Worm (Caenorhabditis elegans) whole organism, mixed stage, embryonic: ENCODE data around the gene chtb-3.

Experiments used
- M03D4.4 ChIP-seq: sonication (generic microtip); optimal IDR thresholded peaks from 2 replicates; lab custom pipeline; 2017; ENCODE audit warnings: mild to moderate bottlenecking, missing genetic modification characterization, missing compliant biosample characterization
- bed-3 ChIP-seq: fragments of 200-800 bp; sonication (Bioruptor generic); optimal IDR thresholded peaks from 3 replicates; lab custom pipeline; 2018; ENCODE audit warnings: mild to moderate bottlenecking, missing genetic modification characterization, moderate library complexity, missing compliant biosample characterization
- blmp-1 ChIP-seq: fragments of 150-350 bp; optimal IDR thresholded peaks from 2 replicates; lab custom pipeline; 2014; ENCODE audit warnings: missing biosample characterization, missing genetic modification characterization
- ceh-39 ChIP-seq: fragments of 150-350 bp; optimal IDR thresholded peaks from 2 replicates; lab custom pipeline; 2014; ENCODE audit warnings: missing biosample characterization, missing genetic modification characterization
- ceh-43 ChIP-seq: fragments of 200-800 bp; sonication (Bioruptor generic); optimal IDR thresholded peaks from 2 replicates; lab custom pipeline; 2018; ENCODE audit warnings: mild to moderate bottlenecking, missing genetic modification characterization, moderate library complexity, missing compliant biosample characterization
- ceh-83 ChIP-seq: fragments of 200-800 bp; sonication (Bioruptor generic); optimal IDR thresholded peaks from 2 replicates; lab custom pipeline; 2018; ENCODE audit warnings: mild to moderate bottlenecking, missing genetic modification characterization, missing compliant biosample characterization
- ces-1 ChIP-seq: fragments of 150-350 bp; optimal IDR thresholded peaks from 2 replicates; lab custom pipeline; 2014; ENCODE audit warnings: missing biosample characterization, missing genetic modification reagents, missing genetic modification characterization
- cnd-1 ChIP-seq: fragments of 200-800 bp; sonication (Bioruptor generic); optimal IDR thresholded peaks from 2 replicates; lab custom pipeline; 2018; ENCODE audit warnings: mild to moderate bottlenecking, missing genetic modification characterization, missing compliant biosample characterization
- drap-1 ChIP-seq: fragments of 200-800 bp; sonication (Bioruptor generic); optimal IDR thresholded peaks from 3 replicates; lab custom pipeline; 2018; ENCODE audit warnings: mild to moderate bottlenecking, missing genetic modification characterization, missing compliant biosample characterization
- elt-1 ChIP-seq: sonication (generic microtip); optimal IDR thresholded peaks from 2 replicates; lab custom pipeline; 2017; ENCODE audit warnings: missing genetic modification characterization, mild to moderate bottlenecking, missing compliant biosample characterization, antibody characterized with exemption, moderate library complexity, borderline replicate concordance; ENCODE audit not compliant: insufficient read depth
- elt-3 ChIP-seq: fragments of 150-350 bp; optimal IDR thresholded peaks from 2 replicates; lab custom pipeline; 2014; ENCODE audit warnings: missing biosample characterization, missing genetic modification characterization
- flh-1 ChIP-seq: fragments of 200-800 bp; sonication (Bioruptor generic); optimal IDR thresholded peaks from 2 replicates; lab custom pipeline; 2018; ENCODE audit warnings: mild to moderate bottlenecking, missing genetic modification characterization, moderate library complexity, missing compliant biosample characterization
- ham-2 ChIP-seq: fragments of 200-800 bp; sonication (Bioruptor generic); optimal IDR thresholded peaks from 2 replicates; lab custom pipeline; 2018; ENCODE audit warnings: mild to moderate bottlenecking, missing genetic modification characterization, missing compliant biosample characterization
- hlh-1 ChIP-seq: fragments of 150-350 bp; optimal IDR thresholded peaks from 2 replicates; lab custom pipeline; 2014; ENCODE audit warnings: missing biosample characterization, missing genetic modification reagents, missing genetic modification characterization
- lin-13 ChIP-seq: fragments of 150-350 bp; optimal IDR thresholded peaks from 2 replicates; lab custom pipeline; 2014; ENCODE audit warnings: missing biosample characterization, missing genetic modification characterization
- lin-32 ChIP-seq: fragments of 200-800 bp; sonication (Bioruptor generic); optimal IDR thresholded peaks from 2 replicates; lab custom pipeline; 2018; ENCODE audit warnings: mild to moderate bottlenecking, missing genetic modification characterization, missing compliant biosample characterization
- lsy-2 ChIP-seq: fragments of 150-350 bp; optimal IDR thresholded peaks from 2 replicates; lab custom pipeline; 2014; ENCODE audit warnings: missing biosample characterization, missing genetic modification characterization
- mab-5 ChIP-seq: fragments of 150-350 bp; optimal IDR thresholded peaks from 2 replicates; lab custom pipeline; 2014; ENCODE audit warnings: missing biosample characterization, missing genetic modification characterization
- mep-1 ChIP-seq: fragments of 150-350 bp; optimal IDR thresholded peaks from 2 replicates; lab custom pipeline; 2017; ENCODE audit warnings: missing biosample characterization, missing genetic modification reagents, missing genetic modification characterization, inconsistent platforms
- mls-2 ChIP-seq: sonication (generic microtip); optimal IDR thresholded peaks from 2 replicates; lab custom pipeline; 2016; ENCODE audit warnings: mild to moderate bottlenecking, missing genetic modification characterization, moderate library complexity, missing compliant biosample characterization
- nhr-12 ChIP-seq: fragments of 150-350 bp; optimal IDR thresholded peaks from 2 replicates; lab custom pipeline; 2014; ENCODE audit warnings: missing biosample characterization, missing genetic modification characterization
- nhr-2 ChIP-seq: fragments of 150-350 bp; optimal IDR thresholded peaks from 2 replicates; lab custom pipeline; 2014; ENCODE audit warnings: missing biosample characterization, missing genetic modification characterization
- nhr-237 ChIP-seq: fragments of 150-350 bp; optimal IDR thresholded peaks from 2 replicates; lab custom pipeline; 2014; ENCODE audit warnings: missing biosample characterization, missing genetic modification characterization
- nhr-28 ChIP-seq: fragments of 150-350 bp; optimal IDR thresholded peaks from 2 replicates; lab custom pipeline; 2014; ENCODE audit warnings: missing biosample characterization, missing genetic modification characterization
- nhr-76 ChIP-seq: sonication (generic microtip); optimal IDR thresholded peaks from 2 replicates; lab custom pipeline; 2017; ENCODE audit warnings: missing biosample characterization, missing genetic modification characterization
- pha-4 ChIP-seq: fragments of 150-350 bp; optimal IDR thresholded peaks from 2 replicates; lab custom pipeline; 2018; ENCODE audit warnings: missing biosample characterization, missing genetic modification reagents, missing genetic modification characterization
- sem-2 ChIP-seq: fragments of 200-800 bp; sonication (Bioruptor generic); optimal IDR thresholded peaks from 2 replicates; lab custom pipeline; 2018; ENCODE audit warnings: mild to moderate bottlenecking, missing genetic modification characterization, missing compliant biosample characterization
- snpc-4 ChIP-seq: fragments of 150-350 bp; optimal IDR thresholded peaks from 2 replicates; lab custom pipeline; 2014; ENCODE audit warnings: missing biosample characterization, missing genetic modification characterization
- sptf-1 ChIP-seq: sonication (generic microtip); optimal IDR thresholded peaks from 2 replicates; lab custom pipeline; 2017; ENCODE audit warnings: mild to moderate bottlenecking, missing genetic modification characterization, moderate library complexity, missing compliant biosample characterization
- tbx-8 ChIP-seq: fragments of 200-800 bp; sonication (Bioruptor generic); optimal IDR thresholded peaks from 2 replicates; lab custom pipeline; 2018; ENCODE audit warnings: mild to moderate bottlenecking, missing genetic modification characterization, moderate library complexity, missing compliant biosample characterization
- unc-120 ChIP-seq: sonication (generic microtip); optimal IDR thresholded peaks from 2 replicates; lab custom pipeline; 2017; ENCODE audit warnings: missing genetic modification characterization, missing compliant biosample characterization; ENCODE audit not compliant: poor library complexity, severe bottlenecking
- unc-39 ChIP-seq: fragments of 150-350 bp; optimal IDR thresholded peaks from 2 replicates; lab custom pipeline; 2014; ENCODE audit warnings: missing biosample characterization, missing genetic modification characterization
- unc-62 ChIP-seq: fragments of 150-350 bp; optimal IDR thresholded peaks from 2 replicates; lab custom pipeline; 2014; ENCODE audit warnings: missing biosample characterization, missing genetic modification reagents, missing genetic modification characterization
- zip-8 ChIP-seq: fragments of 150-350 bp; optimal IDR thresholded peaks from 2 replicates; lab custom pipeline; 2014; ENCODE audit warnings: missing biosample characterization, missing genetic modification characterization
- ztf-11 ChIP-seq: fragments of 150-350 bp; optimal IDR thresholded peaks from 2 replicates; lab custom pipeline; 2014; ENCODE audit warnings: missing biosample characterization, missing genetic modification characterization

Gene chtb-3

ce11 chrX:6296402-6296844 is 23.0 kb downstream of the chtb-3 start (continued):
- peak; percentile 53 for TF ChIP-seq nhr-76 (tag; lab: Kevin White, UChicago)
- TF ChIP-seq ceh-83 (GFP tag; lab: Kevin White, UChicago) = peak; percentile 39
- TF ChIP-seq lsy-2 (tag; lab: Kevin White, UChicago) = peak; percentile 88
- TF ChIP-seq nhr-12 (tag; lab: Kevin White, UChicago) = peak; percentile 61
- peak; percentile 91 for TF ChIP-seq unc-62
- peak; percentile 100 for TF ChIP-seq nhr-237 (tag; lab: Kevin White, UChicago)
- TF ChIP-seq, all 35 proteins: peak for 32

ce11 chrX:6292812-6293211 is 26.6 kb downstream of the chtb-3 start, which contains the start of gene mom-1:
Gene mom-1 (plus strand): TSS chrX:6293112.
- TF ChIP-seq hlh-1 (tag; lab: Kevin White, UChicago) = peak; percentile 57
- TF ChIP-seq nhr-2 (tag; lab: Kevin White, UChicago) = peak; percentile 7
- TF ChIP-seq mep-1 = no peak
- TF ChIP-seq pha-4 (tag; lab: Kevin White, UChicago) = no peak

- TF ChIP-seq sptf-1 (tag; lab: Kevin White, UChicago) (peak; percentile 97), lin-32 (GFP tag; lab: Kevin White, UChicago) (peak; percentile 87), ceh-39 (tag; lab: Kevin White, UChicago) (peak; percentile 0), elt-1 (peak; percentile 47), hlh-1 (tag; lab: Kevin White, UChicago) (peak; percentile 4), lsy-2 (tag; lab: Kevin White, UChicago) (peak; percentile 57), nhr-237 (tag; lab: Kevin White, UChicago) (peak; percentile 32), cnd-1 (peak; percentile 94), unc-39 (tag; lab: Kevin White, UChicago) (no peak), zip-8 (no peak), blmp-1 (tag; lab: Kevin White, UChicago) (no peak), elt-3 (tag; lab: Kevin White, UChicago) (no peak), bed-3 (GFP tag; lab: Kevin White, UChicago) (peak; percentile 89), ztf-11 (tag; lab: Kevin White, UChicago) (no peak), unc-62 (peak; percentile 41), lin-13 (tag; lab: Kevin White, UChicago) (peak; percentile 29), nhr-76 (tag; lab: Kevin White, UChicago) (no peak), drap-1 (GFP tag; lab: Kevin White, UChicago) (peak; percentile 94), pha-4 (tag; lab: Kevin White, UChicago) (peak; percentile 46), mep-1 (peak; percentile 11), ceh-43 (GFP tag; lab: Kevin White, UChicago) (peak; percentile 90), snpc-4 (no peak), ceh-83 (GFP tag; lab: Kevin White, UChicago) (peak; percentile 95), flh-1 (GFP tag; lab: Kevin White, UChicago) (peak; percentile 79), ham-2 (GFP tag; lab: Kevin White, UChicago) (peak; percentile 88), nhr-12 (tag; lab: Kevin White, UChicago) (no peak), mls-2 (tag; lab: Kevin White, UChicago) (peak; percentile 96), nhr-2 (tag; lab: Kevin White, UChicago) (peak; percentile 19), tbx-8 (GFP tag; lab: Kevin White, UChicago) (peak; percentile 86), unc-120 (tag; lab: Kevin White, UChicago) (peak; percentile 95), sem-2 (GFP tag; lab: Kevin White, UChicago) (peak; percentile 89), mab-5 (peak; percentile 51), nhr-28 (tag; lab: Kevin White, UChicago) (no peak), M03D4.4 (tag; lab: Kevin White, UChicago) (peak; percentile 95), ces-1 (GFP tag; lab: Kevin White, UChicago) (peak; percentile 20)
These were observed 27.3 kb downstream of the chtb-3 start for ce11 chrX:6292143-6292542.

ce11 chrX:6291632-6292031 is 27.8 kb downstream of the chtb-3 start, which contains the start of gene lev-9:
Gene lev-9 (minus strand): TSS chrX:6291732.
- TF ChIP-seq hlh-1 (tag; lab: Kevin White, UChicago) = peak; percentile 56
- TF ChIP-seq unc-120 (tag; lab: Kevin White, UChicago) = no peak
- no peak for TF ChIP-seq ztf-11 (tag; lab: Kevin White, UChicago)
